Worm (Caenorhabditis elegans) whole organism, late embryonic: ENCODE results near the gene F13B6.1.
A peak's percentile ranks its signal among the peaks of the same experiment; 100 is the strongest.

Experiments
- C38D4.7 ChIP-seq: fragments of 200-800 bp; sonication (Bioruptor generic); optimal IDR thresholded peaks from 2 replicates; lab custom pipeline; 2018; ENCODE audit warnings: mild to moderate bottlenecking, missing genetic modification characterization, moderate library complexity, missing compliant biosample characterization
- F13H6.1 ChIP-seq: sonication (generic microtip); optimal IDR thresholded peaks from 2 replicates; lab custom pipeline; 2016; ENCODE audit warnings: missing genetic modification characterization, missing compliant biosample characterization
- K02D7.2 ChIP-seq: sonication (generic microtip); optimal IDR thresholded peaks from 2 replicates; lab custom pipeline; 2017; ENCODE audit warnings: mild to moderate bottlenecking, missing genetic modification characterization, missing compliant biosample characterization
- K09A11.1 ChIP-seq: sonication (generic microtip); optimal IDR thresholded peaks from 2 replicates; lab custom pipeline; 2017; ENCODE audit warnings: antibody characterized with exemption, mild to moderate bottlenecking, missing genetic modification characterization, missing compliant biosample characterization; ENCODE audit not compliant: insufficient read depth
- Y22D7AL.16 ChIP-seq: sonication (generic microtip); optimal IDR thresholded peaks from 2 replicates; lab custom pipeline; 2016; ENCODE audit warnings: missing genetic modification characterization, missing compliant biosample characterization
- ama-1 ChIP-seq: fragments of 150-350 bp; optimal IDR thresholded peaks from 2 replicates; lab custom pipeline; 2014
- ceh-14 ChIP-seq: sonication (generic microtip); optimal IDR thresholded peaks from 2 replicates; lab custom pipeline; 2016; ENCODE audit warnings: missing genotype, missing genetic modification characterization, missing compliant biosample characterization
- ceh-18 ChIP-seq: sonication (generic microtip); optimal IDR thresholded peaks from 2 replicates; lab custom pipeline; 2016; ENCODE audit warnings: missing genetic modification characterization, missing compliant biosample characterization
- ceh-2 ChIP-seq: sonication (generic microtip); optimal IDR thresholded peaks from 2 replicates; lab custom pipeline; 2016; ENCODE audit warnings: missing genotype, missing genetic modification characterization, missing compliant biosample characterization
- ceh-22 ChIP-seq: sonication (generic microtip); optimal IDR thresholded peaks from 2 replicates; lab custom pipeline; 2017; ENCODE audit warnings: missing biosample characterization, missing genetic modification characterization
- ceh-31 ChIP-seq: sonication (generic microtip); optimal IDR thresholded peaks from 2 replicates; lab custom pipeline; 2016; ENCODE audit warnings: missing genetic modification characterization, missing compliant biosample characterization
- ceh-34 ChIP-seq: sonication (generic microtip); optimal IDR thresholded peaks from 2 replicates; lab custom pipeline; 2016; ENCODE audit warnings: mild to moderate bottlenecking, missing genetic modification characterization, missing compliant biosample characterization
- ceh-45 ChIP-seq: fragments of 200-800 bp; sonication (Bioruptor generic); IDR thresholded peaks from 2 replicates; pipeline ENCODE4 v1.3.6; 2022; ENCODE audit warnings: missing genetic modification reagents, missing genetic modification characterization, missing compliant biosample characterization
- ceh-48 ChIP-seq: sonication (generic microtip); optimal IDR thresholded peaks from 2 replicates; lab custom pipeline; 2016; ENCODE audit warnings: missing genetic modification characterization, inconsistent platforms, missing compliant biosample characterization
- ceh-6 ChIP-seq: fragments of 200-800 bp; sonication (Bioruptor generic); optimal IDR thresholded peaks from 2 replicates; lab custom pipeline; 2018; ENCODE audit warnings: mild to moderate bottlenecking, missing genetic modification characterization, missing compliant biosample characterization
- ceh-9 ChIP-seq: sonication (generic microtip); optimal IDR thresholded peaks from 2 replicates; lab custom pipeline; 2016; ENCODE audit warnings: mild to moderate bottlenecking, missing genetic modification characterization, inconsistent platforms, missing compliant biosample characterization
- che-1 ChIP-seq: sonication (generic microtip); optimal IDR thresholded peaks from 2 replicates; lab custom pipeline; 2016; ENCODE audit warnings: mild to moderate bottlenecking, missing genetic modification characterization, missing compliant biosample characterization
- dve-1 ChIP-seq: sonication (generic microtip); optimal IDR thresholded peaks from 2 replicates; lab custom pipeline; 2017; ENCODE audit warnings: antibody characterized with exemption, mild to moderate bottlenecking, missing genetic modification characterization, missing compliant biosample characterization
- elt-2 ChIP-seq: sonication (generic microtip); optimal IDR thresholded peaks from 2 replicates; lab custom pipeline; 2016; ENCODE audit warnings: missing genetic modification reagents, missing genetic modification characterization, missing compliant biosample characterization
- fax-1 ChIP-seq: sonication (generic microtip); optimal IDR thresholded peaks from 2 replicates; lab custom pipeline; 2016; ENCODE audit warnings: missing genotype, missing genetic modification characterization, missing compliant biosample characterization
- gmeb-2 ChIP-seq: sonication (generic microtip); optimal IDR thresholded peaks from 2 replicates; lab custom pipeline; 2016; ENCODE audit warnings: missing genetic modification characterization, inconsistent platforms, missing compliant biosample characterization
- hlh-13 ChIP-seq: fragments of 200-800 bp; sonication (Bioruptor generic); optimal IDR thresholded peaks from 2 replicates; lab custom pipeline; 2018; ENCODE audit warnings: mild to moderate bottlenecking, missing genetic modification characterization, missing compliant biosample characterization
- hlh-30 ChIP-seq: sonication (generic microtip); optimal IDR thresholded peaks from 2 replicates; lab custom pipeline; 2017; ENCODE audit warnings: antibody characterized with exemption, missing genetic modification characterization, missing compliant biosample characterization; ENCODE audit not compliant: insufficient read depth
- hlh-6 ChIP-seq: sonication (generic microtip); optimal IDR thresholded peaks from 2 replicates; lab custom pipeline; 2016; ENCODE audit warnings: missing genotype, missing genetic modification characterization, missing compliant biosample characterization
- lim-6 ChIP-seq: sonication (generic microtip); optimal IDR thresholded peaks from 2 replicates; lab custom pipeline; 2016; ENCODE audit warnings: missing genetic modification characterization, missing compliant biosample characterization
- nfya-1 ChIP-seq: sonication (generic microtip); optimal IDR thresholded peaks from 2 replicates; lab custom pipeline; 2017; ENCODE audit warnings: missing genetic modification characterization, mild to moderate bottlenecking, missing compliant biosample characterization, antibody characterized with exemption, moderate library complexity
- nhr-232 ChIP-seq: sonication (generic microtip); optimal IDR thresholded peaks from 2 replicates; lab custom pipeline; 2016; ENCODE audit warnings: missing genetic modification characterization, missing compliant biosample characterization
- npax-4 ChIP-seq: sonication (generic microtip); optimal IDR thresholded peaks from 2 replicates; lab custom pipeline; 2016; ENCODE audit warnings: missing genetic modification characterization, missing compliant biosample characterization
- pat-9 ChIP-seq: fragments of 200-800 bp; sonication (Bioruptor generic); optimal IDR thresholded peaks from 2 replicates; lab custom pipeline; 2018; ENCODE audit warnings: mild to moderate bottlenecking, missing genetic modification characterization, moderate library complexity, missing compliant biosample characterization
- pax-1 ChIP-seq: fragments of 150-350 bp; optimal IDR thresholded peaks from 2 replicates; lab custom pipeline; 2014; ENCODE audit warnings: missing biosample characterization, missing genetic modification characterization
- pha-4 ChIP-seq: fragments of 150-350 bp; optimal IDR thresholded peaks from 2 replicates; lab custom pipeline; 2018; ENCODE audit warnings: missing biosample characterization, missing genetic modification reagents, missing genetic modification characterization
- ref-2 ChIP-seq: sonication (generic microtip); optimal IDR thresholded peaks from 2 replicates; lab custom pipeline; 2016; ENCODE audit warnings: missing genetic modification characterization, missing compliant biosample characterization
- rnt-1 ChIP-seq: sonication (generic microtip); optimal IDR thresholded peaks from 2 replicates; lab custom pipeline; 2016; ENCODE audit warnings: missing genetic modification characterization, missing compliant biosample characterization
- sox-2 ChIP-seq: fragments of 200-800 bp; sonication (Bioruptor generic); IDR thresholded peaks from 2 replicates; pipeline ENCODE4 v1.3.6; 2022; ENCODE audit warnings: missing genetic modification reagents, missing genetic modification characterization, missing compliant biosample characterization
- syd-9 ChIP-seq: sonication (generic microtip); optimal IDR thresholded peaks from 2 replicates; lab custom pipeline; 2016; ENCODE audit warnings: mild to moderate bottlenecking, missing genetic modification characterization, moderate library complexity, missing compliant biosample characterization
- unc-55 ChIP-seq: sonication (generic microtip); optimal IDR thresholded peaks from 2 replicates; lab custom pipeline; 2017; ENCODE audit warnings: missing biosample characterization, missing genetic modification reagents, missing genetic modification characterization

The F13B6.1 gene

DNA sequence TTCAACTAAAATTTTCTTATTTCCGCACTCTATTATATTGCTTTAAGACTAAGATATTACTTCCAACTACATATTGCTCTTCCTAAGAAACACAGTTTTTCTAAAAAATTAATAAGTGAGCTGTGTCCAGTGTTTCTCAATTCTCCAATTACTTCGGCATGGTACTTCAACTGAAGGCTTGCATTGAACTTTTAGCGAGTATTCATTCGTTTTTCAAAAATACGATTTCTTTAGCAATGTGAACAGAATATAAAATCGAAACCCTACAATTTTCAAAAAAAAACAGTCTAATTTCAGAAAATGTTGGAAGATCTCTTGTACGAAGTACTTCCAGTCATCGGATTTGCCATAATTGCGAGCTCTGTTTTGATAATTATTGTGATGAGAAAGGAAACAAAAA is 35.4 kb upstream of the F13B6.1 start, which contains the start of gene srtx-1:
Gene srtx-1, plus strand, starts transcription at position 301 of the 400 bp plus-strand sequence.
- TF ChIP-seq K02D7.2 (no peak), ceh-34 (no peak), fax-1 (tag; lab: Kevin White, UChicago) (no peak), ceh-2 (no peak), K09A11.1 (tag; lab: Kevin White, UChicago) (no peak), ceh-18 (no peak), hlh-13 (GFP tag; lab: Kevin White, UChicago) (no peak), ceh-6 (GFP tag; lab: Kevin White, UChicago) (no peak), hlh-6 (tag; lab: Kevin White, UChicago) (no peak), pax-1 (no peak), elt-2 (tag; lab: Kevin White, UChicago) (no peak), ceh-22 (tag; lab: Kevin White, UChicago) (no peak), sox-2 (GFP tag; lab: Robert Waterston, UW) (no peak), lim-6 (tag; lab: Kevin White, UChicago) (no peak), ama-1 (lab: Kevin White, UChicago) (no peak), dve-1 (tag; lab: Kevin White, UChicago) (no peak), npax-4 (tag; lab: Kevin White, UChicago) (no peak), Y22D7AL.16 (no peak), nfya-1 (tag; lab: Kevin White, UChicago) (no peak)
- TF ChIP-seq, all 69 proteins: peak for 0

DNA sequence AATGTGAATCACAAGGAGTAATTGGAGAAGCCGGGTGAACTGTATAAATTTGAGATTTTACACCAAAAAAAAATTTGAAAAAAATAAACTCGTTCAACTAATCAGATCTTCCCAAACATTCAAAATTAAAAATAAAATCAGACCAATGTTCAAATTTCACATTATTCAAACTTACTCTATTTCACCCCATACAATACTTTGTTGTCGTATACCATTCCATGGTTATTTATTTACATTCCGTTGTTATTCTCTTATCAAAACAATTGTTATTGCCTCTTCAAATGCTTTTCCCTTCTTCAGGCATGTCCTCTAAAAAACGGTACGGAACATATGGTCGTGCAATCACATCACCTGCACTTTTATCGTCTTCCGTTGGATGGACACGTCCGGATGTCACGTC is 32.1 kb upstream of the F13B6.1 start, which contains the start of gene unc-82:
Gene unc-82, plus strand, starts transcription at position 301 of the 400 bp plus-strand sequence.
- no peak for TF ChIP-seq hlh-30
- TF ChIP-seq nhr-232 (tag; lab: Kevin White, UChicago), result no peak
- no peak for TF ChIP-seq fax-1 (tag; lab: Kevin White, UChicago)
- no peak for TF ChIP-seq C38D4.7 (GFP tag; lab: Kevin White, UChicago)
- TF ChIP-seq ceh-48 (tag; lab: Kevin White, UChicago), result no peak
- no peak for TF ChIP-seq ceh-9 (tag; lab: Kevin White, UChicago)
- no peak for TF ChIP-seq ref-2 (tag; lab: Kevin White, UChicago)
- TF ChIP-seq F13H6.1 (tag; lab: Kevin White, UChicago), result no peak
- no peak for TF ChIP-seq pat-9 (tag; lab: Kevin White, UChicago)
- TF ChIP-seq gmeb-2 (tag; lab: Kevin White, UChicago), result no peak
- no peak for TF ChIP-seq ceh-31 (tag; lab: Kevin White, UChicago)
- TF ChIP-seq ceh-45 (GFP tag; lab: Robert Waterston, UW), result no peak
- TF ChIP-seq syd-9 (tag; lab: Kevin White, UChicago), result no peak
- no peak for TF ChIP-seq pha-4 (tag; lab: Kevin White, UChicago)
- TF ChIP-seq ceh-34, result no peak
- TF ChIP-seq K09A11.1 (tag; lab: Kevin White, UChicago), result no peak
- TF ChIP-seq, all 69 proteins: peak for 0

DNA sequence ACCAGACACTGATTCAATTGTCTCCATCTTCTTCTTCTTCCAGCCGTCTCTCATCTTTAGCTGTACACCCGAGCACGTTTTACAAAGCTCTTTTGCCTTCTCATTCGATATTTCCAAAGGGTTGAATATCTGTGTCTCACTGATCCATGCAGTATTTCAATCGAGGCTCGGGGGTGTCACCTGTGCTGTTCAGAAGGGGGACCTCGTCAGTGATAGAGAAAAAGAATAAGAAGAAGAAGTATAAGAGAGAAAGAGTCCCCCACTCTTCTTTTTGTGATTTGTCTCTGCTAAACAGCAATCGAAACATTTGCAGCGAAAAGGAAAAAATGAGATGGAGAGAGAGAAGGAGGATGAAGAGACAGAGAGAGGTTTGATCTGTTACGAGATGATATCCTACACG is 30.3 kb upstream of the F13B6.1 start:
- TF ChIP-seq lim-6 (tag; lab: Kevin White, UChicago) (no peak), ceh-14 (tag; lab: Kevin White, UChicago) (no peak), elt-2 (tag; lab: Kevin White, UChicago) (no peak), unc-55 (GFP tag; lab: Kevin White, UChicago) (peak; percentile 73), ceh-18 (peak; percentile 87), rnt-1 (tag; lab: Kevin White, UChicago) (peak; percentile 51), ceh-31 (tag; lab: Kevin White, UChicago) (no peak), fax-1 (tag; lab: Kevin White, UChicago) (no peak), Y22D7AL.16 (no peak)

DNA sequence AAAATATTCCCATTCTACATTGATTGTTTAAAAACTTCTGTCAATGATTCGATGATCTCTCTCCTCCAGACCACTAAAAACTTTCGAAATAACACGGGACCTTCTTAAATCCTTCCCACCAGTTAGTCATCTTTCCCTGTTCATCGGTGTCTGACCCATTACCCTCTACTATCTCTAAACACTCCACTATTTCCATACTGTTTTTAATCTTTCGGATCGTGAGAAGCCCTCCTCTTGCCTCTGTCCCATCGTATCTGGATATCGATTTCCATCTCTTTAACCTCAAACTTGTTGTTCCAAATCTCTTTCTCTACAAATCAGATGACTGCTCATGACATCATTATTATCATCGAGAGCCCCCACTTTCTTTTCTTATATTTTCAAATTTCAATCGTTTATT is 28.0 kb upstream of the F13B6.1 start:
- no peak for TF ChIP-seq lim-6 (tag; lab: Kevin White, UChicago)
- TF ChIP-seq che-1, result no peak
- TF ChIP-seq, all 69 proteins: peak for 0
